Fruit fly (Drosophila melanogaster) ovary, adult (tissue): ENCODE measurements around the gene Osi3.

Source experiments
- CG17801 ChIP-seq: fragments of 200-800 bp; optimal IDR thresholded peaks from 2 replicates; lab custom pipeline; 2019; ENCODE audit warnings: missing biosample characterization, mild to moderate bottlenecking, missing genetic modification characterization, moderate library complexity; ENCODE audit not compliant: partially characterized antibody

Gene Osi3

DNA sequence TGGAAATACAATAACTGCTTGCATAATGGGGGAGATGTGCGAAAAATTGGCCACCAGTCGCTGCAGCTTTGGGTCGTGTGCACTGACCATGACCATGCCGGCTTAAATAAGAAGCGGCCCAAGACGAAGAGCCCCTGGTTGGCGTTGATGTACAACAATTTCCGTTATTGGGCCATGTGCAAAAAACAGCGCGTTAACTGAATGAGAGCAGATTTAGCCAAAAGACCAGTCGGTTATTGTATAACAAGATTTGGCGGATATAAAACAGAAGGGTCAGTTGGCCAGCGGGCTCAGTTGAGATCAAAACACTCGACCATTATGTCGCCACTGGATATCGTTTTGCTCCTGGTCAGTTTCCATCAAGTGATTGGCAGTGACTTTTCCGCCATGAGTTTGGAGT lies 48.0 kb downstream of the Osi3 start, which contains the start of gene Osi10a:
Osi10a (plus strand) TSS at position 301 of the 400 bp plus-strand sequence.
- no peak for TF ChIP-seq CG17801 (GFP tag; lab: Kevin White, UChicago)

- TF ChIP-seq CG17801 (GFP tag; lab: Kevin White, UChicago): no peak
Measured at dm6 chr3R:6265890-6266289, 50.3 kb downstream of the Osi3 start, which contains the start of gene Osi10b. TSS of gene Osi10b (plus strand) at chr3R:6266190.
